Fruit fly (Drosophila melanogaster): Measurements from ENCODE around the gene CG44006.

Gene CG44006

DNA sequence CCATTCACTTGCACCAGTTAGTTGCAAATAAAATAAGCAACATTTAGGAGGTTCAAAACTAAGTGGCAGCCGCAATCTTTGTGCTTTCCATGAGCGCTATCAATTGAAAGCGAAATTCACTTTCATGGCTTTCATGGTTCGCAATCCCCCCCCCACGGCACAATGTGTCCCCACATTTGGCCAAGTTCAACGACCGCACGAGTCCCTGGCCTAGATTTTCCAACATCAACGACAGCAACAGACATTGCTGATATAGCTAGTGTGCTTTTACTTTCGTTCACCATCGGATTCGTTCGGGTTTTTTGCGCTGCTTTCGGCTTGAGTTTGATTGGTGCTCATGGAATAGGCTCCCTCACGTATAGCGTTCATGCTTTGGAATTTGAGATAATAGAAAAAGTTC lies 46.3 kb downstream of the CG44006 start:
- TF ChIP-seq EcR (GFP tag; optimal IDR thresholded peaks at IDR 0.05): peak in 1 of 2 experiments; percentile 63
- no peak for TF ChIP-seq CG8478 (optimal IDR thresholded peaks at IDR 0.05)

- TF ChIP-seq EcR (GFP tag; optimal IDR thresholded peaks at IDR 0.05) (peak in 1 of 2 experiments; percentile 72), Dll (optimal IDR thresholded peaks at IDR 0.05) (no peak)
These were observed 47.4 kb downstream of the CG44006 start for dm6 chr3L:18022479-18022950.

DNA sequence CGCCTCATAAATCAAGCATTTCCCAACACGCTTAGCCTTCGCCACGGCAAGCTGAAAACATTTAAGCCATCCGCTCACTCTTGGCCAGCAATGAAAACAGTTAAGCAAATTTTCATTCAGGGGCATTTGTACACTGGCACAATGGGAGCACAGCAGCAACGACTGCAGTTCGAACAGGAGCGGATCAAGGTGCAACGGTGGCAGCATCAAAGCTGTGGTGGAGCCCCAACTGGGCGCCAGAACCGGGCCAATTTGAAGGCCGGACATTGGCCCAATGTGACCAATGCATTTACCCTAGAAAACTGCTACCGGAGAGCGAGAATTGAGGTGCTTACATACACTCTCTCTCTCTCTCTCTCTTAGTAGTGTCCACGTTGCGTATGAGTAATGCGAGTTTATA lies 48.1 kb downstream of the CG44006 start:
- TF ChIP-seq pan (optimal IDR thresholded peaks at IDR 0.05) (no peak), CG8478 (optimal IDR thresholded peaks at IDR 0.05) (no peak), usp (GFP tag; optimal IDR thresholded peaks at IDR 0.05) (no peak), psq (optimal IDR thresholded peaks at IDR 0.05) (no peak), EcR (GFP tag; optimal IDR thresholded peaks at IDR 0.05) (peak in 1 of 2 experiments; percentile 77), Dll (optimal IDR thresholded peaks at IDR 0.05) (no peak)

DNA sequence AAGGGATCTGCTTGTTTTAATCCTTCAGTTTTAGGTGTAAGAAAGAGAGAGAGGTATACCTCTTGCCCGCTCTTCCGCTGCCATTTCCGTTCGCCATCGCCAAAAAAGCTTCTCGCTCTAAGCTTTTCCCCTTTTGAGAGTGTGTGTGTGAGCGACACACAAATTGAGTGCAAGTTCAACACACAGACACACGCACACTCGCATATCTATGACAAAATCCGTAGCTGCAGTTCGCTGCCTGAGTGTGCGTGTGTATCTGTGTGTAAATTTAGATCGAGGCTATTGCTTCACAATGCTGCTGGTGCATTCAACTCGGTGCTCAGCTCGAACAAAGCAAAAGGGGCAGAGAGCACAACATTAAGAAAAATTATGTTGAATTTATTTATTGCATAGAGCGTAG lies 49.0 kb downstream of the CG44006 start:
- TF ChIP-seq pan (optimal IDR thresholded peaks at IDR 0.05): no peak
- TF ChIP-seq EcR (GFP tag; optimal IDR thresholded peaks at IDR 0.05): peak in 1 of 2 experiments; percentile 91

dm6 chr3L:18019645-18020509 lies 50.1 kb downstream of the CG44006 start:
- no peak for TF ChIP-seq psq (optimal IDR thresholded peaks at IDR 0.05)
- TF ChIP-seq EcR (GFP tag; optimal IDR thresholded peaks at IDR 0.05): peak in 1 of 2 experiments; percentile 60
- no peak for TF ChIP-seq pan (optimal IDR thresholded peaks at IDR 0.05)

- TF ChIP-seq usp (GFP tag; optimal IDR thresholded peaks at IDR 0.05): no peak
- peak in 1 of 2 experiments; percentile 50 for TF ChIP-seq EcR (GFP tag; optimal IDR thresholded peaks at IDR 0.05)
These were observed 51.0 kb downstream of the CG44006 start for dm6 chr3L:18018988-18019387.

Data from whole organism.